Worm (Caenorhabditis elegans): ENCODE data around the gene Y116A8C.10.

DNA sequence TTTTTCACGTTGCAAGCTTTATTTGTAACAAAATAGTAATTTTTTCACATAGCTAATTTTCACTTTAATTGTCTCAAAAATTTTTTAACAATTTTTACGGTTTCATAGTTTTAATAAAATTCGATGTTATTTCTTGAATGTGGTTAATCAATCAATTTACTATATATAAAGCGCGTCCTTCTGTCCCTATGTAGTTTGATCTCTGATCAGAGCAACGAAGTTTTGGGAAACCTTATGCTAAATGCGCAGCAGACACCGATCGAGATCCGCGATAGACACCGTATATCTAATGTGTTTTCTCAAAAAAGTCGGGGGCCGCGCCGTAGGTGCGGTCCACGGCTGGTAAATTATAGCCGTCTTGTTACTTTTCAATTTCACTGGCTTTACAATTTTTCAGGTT, 50.3 kb downstream of the Y116A8C.10 start:
- TF ChIP-seq tbx-2 (tag; optimal IDR thresholded peaks at IDR 0.05) (no peak), lsy-2 (tag; optimal IDR thresholded peaks at IDR 0.05) (no peak)

Measured in whole organism, L1 larva.